Worm (Caenorhabditis elegans) whole organism, mixed stage, embryonic: ENCODE measurements around the gene mlk-1.

ENCODE experiments used
- M03D4.4 ChIP-seq: sonication (generic microtip); optimal IDR thresholded peaks from 2 replicates; lab custom pipeline; 2017; ENCODE audit warnings: mild to moderate bottlenecking, missing genetic modification characterization, missing compliant biosample characterization
- blmp-1 ChIP-seq: fragments of 150-350 bp; optimal IDR thresholded peaks from 2 replicates; lab custom pipeline; 2014; ENCODE audit warnings: missing biosample characterization, missing genetic modification characterization
- ces-1 ChIP-seq: fragments of 150-350 bp; optimal IDR thresholded peaks from 2 replicates; lab custom pipeline; 2014; ENCODE audit warnings: missing biosample characterization, missing genetic modification reagents, missing genetic modification characterization
- elt-1 ChIP-seq: sonication (generic microtip); optimal IDR thresholded peaks from 2 replicates; lab custom pipeline; 2017; ENCODE audit warnings: missing genetic modification characterization, mild to moderate bottlenecking, missing compliant biosample characterization, antibody characterized with exemption, moderate library complexity, borderline replicate concordance; ENCODE audit not compliant: insufficient read depth
- lin-32 ChIP-seq: fragments of 200-800 bp; sonication (Bioruptor generic); optimal IDR thresholded peaks from 2 replicates; lab custom pipeline; 2018; ENCODE audit warnings: mild to moderate bottlenecking, missing genetic modification characterization, missing compliant biosample characterization
- mep-1 ChIP-seq: fragments of 150-350 bp; optimal IDR thresholded peaks from 2 replicates; lab custom pipeline; 2017; ENCODE audit warnings: missing biosample characterization, missing genetic modification reagents, missing genetic modification characterization, inconsistent platforms
- nhr-12 ChIP-seq: fragments of 150-350 bp; optimal IDR thresholded peaks from 2 replicates; lab custom pipeline; 2014; ENCODE audit warnings: missing biosample characterization, missing genetic modification characterization
- nhr-2 ChIP-seq: fragments of 150-350 bp; optimal IDR thresholded peaks from 2 replicates; lab custom pipeline; 2014; ENCODE audit warnings: missing biosample characterization, missing genetic modification characterization
- nhr-237 ChIP-seq: fragments of 150-350 bp; optimal IDR thresholded peaks from 2 replicates; lab custom pipeline; 2014; ENCODE audit warnings: missing biosample characterization, missing genetic modification characterization
- nhr-76 ChIP-seq: sonication (generic microtip); optimal IDR thresholded peaks from 2 replicates; lab custom pipeline; 2017; ENCODE audit warnings: missing biosample characterization, missing genetic modification characterization
- pha-4 ChIP-seq: fragments of 150-350 bp; optimal IDR thresholded peaks from 2 replicates; lab custom pipeline; 2018; ENCODE audit warnings: missing biosample characterization, missing genetic modification reagents, missing genetic modification characterization
- snpc-4 ChIP-seq: fragments of 150-350 bp; optimal IDR thresholded peaks from 2 replicates; lab custom pipeline; 2014; ENCODE audit warnings: missing biosample characterization, missing genetic modification characterization
- unc-62 ChIP-seq: fragments of 150-350 bp; optimal IDR thresholded peaks from 2 replicates; lab custom pipeline; 2014; ENCODE audit warnings: missing biosample characterization, missing genetic modification reagents, missing genetic modification characterization
- ztf-11 ChIP-seq: fragments of 150-350 bp; optimal IDR thresholded peaks from 2 replicates; lab custom pipeline; 2014; ENCODE audit warnings: missing biosample characterization, missing genetic modification characterization

ce11 chrV:5016728-5017127 lies 47.9 kb downstream of the mlk-1 start:
- TF ChIP-seq snpc-4 (tag; lab: Kevin White, UChicago) = no peak
- TF ChIP-seq unc-62 = no peak
- no peak for TF ChIP-seq M03D4.4 (tag; lab: Kevin White, UChicago)
- TF ChIP-seq elt-1 (tag; lab: Kevin White, UChicago) = no peak
- TF ChIP-seq lin-32 (GFP tag; lab: Kevin White, UChicago) = no peak
- TF ChIP-seq mep-1 (tag; lab: Kevin White, UChicago) = no peak
- no peak for TF ChIP-seq nhr-12
- no peak for TF ChIP-seq pha-4 (tag; lab: Kevin White, UChicago)
- TF ChIP-seq ces-1 (GFP tag; lab: Kevin White, UChicago) = peak; percentile 33
- TF ChIP-seq ztf-11 (tag; lab: Kevin White, UChicago) = no peak
- TF ChIP-seq blmp-1 (tag; lab: Kevin White, UChicago) = no peak
- no peak for TF ChIP-seq nhr-237 (tag; lab: Kevin White, UChicago)
- no peak for TF ChIP-seq nhr-76 (tag; lab: Kevin White, UChicago)
- no peak for TF ChIP-seq nhr-2
